Worm (Caenorhabditis elegans): ENCODE data around the gene mig-6.

The mig-6 gene

ce11 chrV:7854603-7855002, 27.6 kb downstream of the mig-6 start, which contains the start of the genes C37C3.9 and C37C3.18 (continued):
- TF ChIP-seq nhr-179 (tag; optimal IDR thresholded peaks at IDR 0.05) (no peak), him-1 (tag; optimal IDR thresholded peaks at IDR 0.05) (no peak), hlh-26 (GFP tag; conservative IDR thresholded peaks at IDR 0.05) (no peak), ccch-3 (GFP tag; optimal IDR thresholded peaks at IDR 0.05) (no peak), Y67H2A.10 (GFP tag; conservative IDR thresholded peaks at IDR 0.05) (no peak), ceh-58 (GFP tag; IDR thresholded peaks at IDR 0.05) (no peak), nhr-27 (tag; optimal IDR thresholded peaks at IDR 0.05) (no peak), hmg-1.2 (GFP tag; IDR thresholded peaks at IDR 0.05) (peak; percentile 96), ceh-91 (GFP tag; IDR thresholded peaks at IDR 0.05) (no peak), F10E7.11 (tag; optimal IDR thresholded peaks at IDR 0.05) (no peak), nfyb-1 (GFP tag; IDR thresholded peaks at IDR 0.05) (peak; percentile 86), bed-2 (GFP tag; IDR thresholded peaks at IDR 0.05) (no peak), akir-1 (GFP tag; optimal IDR thresholded peaks at IDR 0.05) (peak; percentile 50), rcor-1 (GFP tag; IDR thresholded peaks at IDR 0.05) (no peak), athp-1 (tag; optimal IDR thresholded peaks at IDR 0.05) (no peak), ztf-3 (GFP tag; optimal IDR thresholded peaks at IDR 0.05) (no peak), mes-4 (tag; optimal IDR thresholded peaks at IDR 0.05) (no peak), C06A6.2 (GFP tag; conservative IDR thresholded peaks at IDR 0.05) (no peak), ekl-4 (GFP tag; IDR thresholded peaks at IDR 0.05) (peak; percentile 74; the same call in 1 of the 2 replicates), B0336.3 (GFP tag; IDR thresholded peaks at IDR 0.05) (peak; percentile 70; the same call in 1 of the 2 replicates), ceh-27 (GFP tag; optimal IDR thresholded peaks at IDR 0.05) (peak; percentile 75), unc-130 (GFP tag; optimal IDR thresholded peaks at IDR 0.05) (no peak), lin-26 (GFP tag; IDR thresholded peaks at IDR 0.05) (no peak), xnd-1 (tag; optimal IDR thresholded peaks at IDR 0.05) (no peak), F57C9.4 (tag; optimal IDR thresholded peaks at IDR 0.05) (no peak), nhr-80 (tag; optimal IDR thresholded peaks at IDR 0.05) (peak; percentile 71), ztf-22 (GFP tag; optimal IDR thresholded peaks at IDR 0.05) (peak; percentile 16), egl-44 (GFP tag; IDR thresholded peaks at IDR 0.05) (no peak), rec-8 (tag; optimal IDR thresholded peaks at IDR 0.05) (no peak), B0261.1 (tag; optimal IDR thresholded peaks at IDR 0.05) (no peak), F37B4.10 (GFP tag; IDR thresholded peaks at IDR 0.05) (no peak), zim-3 (tag; optimal IDR thresholded peaks at IDR 0.05) (no peak), ets-4 (GFP tag; optimal IDR thresholded peaks at IDR 0.05) (peak; percentile 21), ztf-28 (GFP tag; IDR thresholded peaks at IDR 0.05) (no peak), snpc-3.4 (tag; optimal IDR thresholded peaks at IDR 0.05) (no peak), sdz-38 (tag; optimal IDR thresholded peaks at IDR 0.05) (no peak), madf-6 (GFP tag; IDR thresholded peaks at IDR 0.05) (peak; percentile 5; the same call in 1 of the 2 replicates), lag-1 (GFP tag; IDR thresholded peaks at IDR 0.05) (no peak), attf-6 (GFP tag; IDR thresholded peaks at IDR 0.05) (no peak)

DNA sequence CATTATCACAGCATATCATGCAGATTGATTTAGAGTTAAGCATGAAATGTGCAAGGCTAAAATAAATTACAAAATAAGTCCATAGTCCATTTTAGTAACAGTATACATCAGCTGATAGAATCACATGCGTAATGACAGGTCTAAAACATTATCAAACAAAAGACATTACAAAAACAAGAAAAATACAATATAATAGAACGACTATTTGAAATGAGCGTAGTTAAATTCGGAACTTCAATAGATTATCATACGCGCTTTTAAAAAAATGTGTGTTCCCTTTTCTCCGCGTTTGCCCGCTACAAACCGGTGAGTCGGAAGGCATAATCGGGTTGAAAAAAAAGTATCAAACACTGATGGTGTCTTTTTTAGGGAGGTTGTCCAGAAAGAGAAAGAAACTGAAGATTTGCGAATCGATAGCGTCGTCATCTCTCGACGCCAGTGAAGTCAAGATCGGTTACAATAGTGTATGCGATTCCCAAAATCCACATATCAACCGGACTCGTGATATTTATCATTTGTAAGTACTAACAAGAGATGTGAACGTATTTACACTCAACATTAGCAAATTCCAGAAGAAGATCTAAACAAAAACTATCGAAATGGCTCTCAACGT, 28.5 kb downstream of the mig-6 start, which contains the start of gene C37C3.2:
C37C3.2 (plus strand) TSS at position 563 of the 613 bp plus-strand sequence.
- TF ChIP-seq F57A8.1 (GFP tag; optimal IDR thresholded peaks at IDR 0.05) (no peak), zfh-2 (GFP tag; conservative IDR thresholded peaks at IDR 0.05) (no peak), K11D2.4 (GFP tag; IDR thresholded peaks at IDR 0.05) (no peak), nhr-27 (tag; optimal IDR thresholded peaks at IDR 0.05) (no peak), Y67H2A.10 (GFP tag; conservative IDR thresholded peaks at IDR 0.05) (no peak), F37B4.10 (GFP tag; IDR thresholded peaks at IDR 0.05) (no peak), nfya-1 (tag; optimal IDR thresholded peaks at IDR 0.05; ENCODE audit: borderline replicate concordance, insufficient read depth) (no peak), pbrm-1 (GFP tag; IDR thresholded peaks at IDR 0.05) (no peak), egl-44 (GFP tag; IDR thresholded peaks at IDR 0.05) (no peak), attf-5 (GFP tag; optimal IDR thresholded peaks at IDR 0.05) (no peak), akir-1 (GFP tag; optimal IDR thresholded peaks at IDR 0.05) (no peak)

Data from whole organism, young adult.